Fruit fly (Drosophila melanogaster) whole organism, embryonic: Measurements from ENCODE around the gene CBP.

Experiments
- Adf1 ChIP-seq: fragments of 200-800 bp; sonication (Bioruptor generic); IDR thresholded peaks from 2 replicates; pipeline ENCODE4 v1.3.6; 2022; ENCODE audit warnings: missing biosample characterization, missing genetic modification characterization
- Asciz ChIP-seq: fragments of 200-800 bp; sonication (Bioruptor generic); optimal IDR thresholded peaks from 2 replicates; lab custom pipeline; 2017; ENCODE audit warnings: missing biosample characterization, mild to moderate bottlenecking, missing genetic modification characterization, missing genetic modification reagents
- B-H1 ChIP-seq: fragments of 200-800 bp; sonication (Bioruptor generic); IDR thresholded peaks from 3 replicates; pipeline ENCODE4 v1.3.6; 2022; ENCODE audit warnings: missing biosample characterization, missing genetic modification characterization
- CG10959 ChIP-seq: fragments of 200-800 bp; sonication (Bioruptor generic); IDR thresholded peaks from 2 replicates; pipeline ENCODE4 v1.3.6; 2022; ENCODE audit warnings: missing biosample characterization, missing genetic modification characterization
- CG11504 ChIP-seq: fragments of 200-800 bp; sonication (Bioruptor generic); optimal IDR thresholded peaks from 3 replicates; lab custom pipeline; 2019; ENCODE audit warnings: missing biosample characterization, mild to moderate bottlenecking, missing genetic modification characterization, moderate library complexity
- CG1647 ChIP-seq: fragments of 200-800 bp; sonication (Bioruptor generic); optimal IDR thresholded peaks from 3 replicates; lab custom pipeline; 2016; ENCODE audit warnings: missing biosample characterization, missing genetic modification characterization
- CG17361 ChIP-seq: fragments of 200-800 bp; sonication (Bioruptor generic); IDR thresholded peaks from 3 replicates; pipeline ENCODE4 v1.3.6; 2022; ENCODE audit warnings: missing biosample characterization, missing genetic modification characterization
- CG17568 ChIP-seq: fragments of 200-800 bp; sonication (Bioruptor generic); optimal IDR thresholded peaks from 2 replicates; lab custom pipeline; 2018; ENCODE audit warnings: missing biosample characterization, mild to moderate bottlenecking, missing genetic modification characterization, moderate library complexity
- CG17912 ChIP-seq: fragments of 200-800 bp; sonication (Bioruptor generic); optimal IDR thresholded peaks from 2 replicates; lab custom pipeline; 2018; ENCODE audit warnings: missing biosample characterization, mild to moderate bottlenecking, missing genetic modification characterization
- CG3726 ChIP-seq: fragments of 200-800 bp; sonication (Bioruptor generic); IDR thresholded peaks from 3 replicates; pipeline ENCODE4, ENCODE4 v1.3.6; 2022; ENCODE audit warnings: missing biosample characterization, missing genetic modification characterization
- CG42726 ChIP-seq: fragments of 200-800 bp; sonication (Bioruptor generic); IDR thresholded peaks from 2 replicates; pipeline ENCODE4 v1.3.6; 2022; ENCODE audit warnings: missing biosample characterization, missing genetic modification characterization; ENCODE audit not compliant: partially characterized antibody
- CG4820 ChIP-seq: fragments of 200-800 bp; sonication (Bioruptor generic); optimal IDR thresholded peaks from 3 replicates; lab custom pipeline; 2016; ENCODE audit warnings: missing biosample characterization, missing genetic modification characterization
- CG6175 ChIP-seq: fragments of 200-800 bp; sonication (Bioruptor generic); IDR thresholded peaks from 3 replicates; pipeline ENCODE4 v1.3.6; 2022; ENCODE audit warnings: missing biosample characterization, missing genetic modification characterization
- CG6254 ChIP-seq: fragments of 200-800 bp; sonication (Bioruptor generic); optimal IDR thresholded peaks from 3 replicates; lab custom pipeline; 2017; ENCODE audit warnings: mild to moderate bottlenecking, missing biosample characterization, missing genetic modification reagents, missing genetic modification characterization
- CG7271 ChIP-seq: fragments of 200-800 bp; sonication (Bioruptor generic); optimal IDR thresholded peaks from 2 replicates; lab custom pipeline; 2018; ENCODE audit warnings: missing biosample characterization, mild to moderate bottlenecking, missing genetic modification characterization, moderate library complexity
- CG8281 ChIP-seq: fragments of 200-800 bp; sonication (Bioruptor generic); optimal IDR thresholded peaks from 2 replicates; lab custom pipeline; 2018; ENCODE audit warnings: missing biosample characterization, mild to moderate bottlenecking, missing genetic modification characterization, moderate library complexity
- CHES-1-like ChIP-seq: fragments of 200-800 bp; sonication (Bioruptor generic); optimal IDR thresholded peaks from 2 replicates; lab custom pipeline; 2016; ENCODE audit warnings: missing biosample characterization, missing genetic modification characterization
- D ChIP-seq, 2 experiments: fragments of 200-800 bp in 1 of 2; fragments of >200 bp in 1 of 2; sonication (Bioruptor generic) in 1 of 2; optimal IDR thresholded peaks; 2 replicates in 1 of 2; 3 replicates in 1 of 2; lab custom pipeline; 2017; ENCODE audit warnings: mild to moderate bottlenecking in 1 of 2, missing biosample characterization in 1 of 2, missing genetic modification characterization in 1 of 2, missing genetic modification reagents in 1 of 2
- Dek ChIP-seq: fragments of 200-800 bp; sonication (Bioruptor generic); optimal IDR thresholded peaks from 3 replicates; lab custom pipeline; 2019; ENCODE audit warnings: missing biosample characterization, mild to moderate bottlenecking, missing genetic modification characterization, moderate library complexity
- Dfd ChIP-seq, 2 experiments: fragments of >200 bp; optimal IDR thresholded peaks; 2 replicates each; lab custom pipeline; 2017; ENCODE audit warnings: missing biosample characterization in 2 of 2, missing genetic modification characterization in 2 of 2
- HLH3B ChIP-seq: fragments of 200-800 bp; sonication (Bioruptor generic); IDR thresholded peaks from 2 replicates; pipeline ENCODE4 v1.3.6; 2022; ENCODE audit warnings: missing biosample characterization, missing genetic modification characterization
- Hmx ChIP-seq: fragments of 200-800 bp; sonication (Bioruptor generic); optimal IDR thresholded peaks from 2 replicates; lab custom pipeline; 2016; ENCODE audit warnings: missing biosample characterization, missing genetic modification characterization
- Hr51 ChIP-seq, 2 experiments: fragments of 200-800 bp; sonication (Bioruptor generic); optimal IDR thresholded peaks; 2 replicates in 1 of 2; 3 replicates in 1 of 2; lab custom pipeline; 2016 to 2018; ENCODE audit warnings: missing biosample characterization in 2 of 2, missing genetic modification characterization in 2 of 2, mild to moderate bottlenecking in 1 of 2, moderate library complexity in 1 of 2
- Mad ChIP-seq: fragments of 200-800 bp; sonication (Bioruptor generic); optimal IDR thresholded peaks from 2 replicates; lab custom pipeline; 2016; ENCODE audit warnings: missing biosample characterization, missing genetic modification characterization
- Max ChIP-seq: fragments of 200-800 bp; sonication (Bioruptor generic); optimal IDR thresholded peaks from 2 replicates; lab custom pipeline; 2016; ENCODE audit warnings: missing biosample characterization, mild to moderate bottlenecking, missing genetic modification characterization
- Stat92E ChIP-seq, 3 experiments: fragments of >200 bp in 2 of 3; fragments of 200-800 bp in 1 of 3; sonication (Bioruptor generic) in 1 of 3; optimal IDR thresholded peaks; 2 replicates each; lab custom pipeline; 2017 to 2019; ENCODE audit warnings: missing biosample characterization in 3 of 3, missing genetic modification characterization in 3 of 3, mild to moderate bottlenecking in 1 of 3, moderate library complexity in 1 of 3
- al ChIP-seq: fragments of 200-800 bp; sonication (Bioruptor generic); IDR thresholded peaks from 2 replicates; pipeline ENCODE4 v1.3.6; 2022; ENCODE audit warnings: missing biosample characterization, missing genetic modification characterization
- corto ChIP-seq: fragments of 200-800 bp; sonication (Bioruptor generic); optimal IDR thresholded peaks from 2 replicates; lab custom pipeline; 2016; ENCODE audit warnings: missing biosample characterization, mild to moderate bottlenecking, missing genetic modification characterization, moderate library complexity
- croc ChIP-seq: fragments of 200-800 bp; sonication (Bioruptor generic); conservative IDR thresholded peaks from 3 replicates; pipeline ENCODE4 v1.3.6; 2022; ENCODE audit warnings: missing biosample characterization, missing genetic modification characterization
- cwo ChIP-seq: fragments of 200-800 bp; sonication (Bioruptor generic); optimal IDR thresholded peaks from 3 replicates; lab custom pipeline; 2017; ENCODE audit warnings: missing biosample characterization, missing genetic modification characterization, mild to moderate bottlenecking, moderate library complexity, missing genetic modification reagents
- dati ChIP-seq: fragments of 200-800 bp; sonication (Bioruptor generic); IDR thresholded peaks from 2 replicates; pipeline ENCODE4 v1.3.6; 2022; ENCODE audit warnings: missing biosample characterization, missing genetic modification characterization
- dm ChIP-seq: fragments of 200-800 bp; sonication (Bioruptor generic); optimal IDR thresholded peaks from 3 replicates; lab custom pipeline; 2016; ENCODE audit warnings: missing biosample characterization, missing genetic modification characterization
- ems ChIP-seq: fragments of 200-800 bp; sonication (Bioruptor generic); optimal IDR thresholded peaks from 3 replicates; lab custom pipeline; 2016; ENCODE audit warnings: missing biosample characterization, missing genetic modification characterization
- eve ChIP-seq, 2 experiments: fragments of >200 bp; optimal IDR thresholded peaks; 2 replicates each; lab custom pipeline; 2017; ENCODE audit warnings: missing biosample characterization in 2 of 2, missing genetic modification characterization in 2 of 2
- ewg ChIP-seq: fragments of 200-800 bp; sonication (Bioruptor generic); optimal IDR thresholded peaks from 3 replicates; lab custom pipeline; 2017; ENCODE audit warnings: mild to moderate bottlenecking, missing biosample characterization, missing genetic modification reagents, missing genetic modification characterization
- fd3F ChIP-seq: fragments of 200-800 bp; sonication (Bioruptor generic); optimal IDR thresholded peaks from 2 replicates; lab custom pipeline; 2018; ENCODE audit warnings: missing biosample characterization, mild to moderate bottlenecking, missing genetic modification characterization, moderate library complexity
- hb ChIP-seq: fragments of 200-800 bp; sonication (Bioruptor generic); IDR thresholded peaks from 3 replicates; pipeline ENCODE4 v1.3.6; 2022; ENCODE audit warnings: missing biosample characterization, missing genetic modification characterization; ENCODE audit not compliant: partially characterized antibody
- her ChIP-seq: fragments of 200-800 bp; sonication (Bioruptor generic); optimal IDR thresholded peaks from 2 replicates; lab custom pipeline; 2016; ENCODE audit warnings: missing biosample characterization, missing genetic modification characterization
- lmd ChIP-seq: fragments of 200-800 bp; sonication (Bioruptor generic); IDR thresholded peaks from 2 replicates; pipeline ENCODE4 v1.3.6; 2022; ENCODE audit warnings: missing biosample characterization, missing genetic modification characterization
- otp ChIP-seq: fragments of 200-800 bp; sonication (Bioruptor generic); IDR thresholded peaks from 3 replicates; pipeline ENCODE4, ENCODE4 v1.3.6; 2022; ENCODE audit warnings: missing biosample characterization, missing genetic modification characterization
- ro ChIP-seq: fragments of 200-800 bp; sonication (Bioruptor generic); IDR thresholded peaks from 2 replicates; pipeline ENCODE4 v1.3.6; 2022; ENCODE audit warnings: missing biosample characterization, missing genetic modification characterization
- sens ChIP-seq: fragments of 200-800 bp; sonication (Bioruptor generic); peaks from one replicate; lab custom pipeline; 2016; ENCODE audit warnings: missing biosample characterization, missing genetic modification characterization
- sqz ChIP-seq: fragments of 200-800 bp; sonication (Bioruptor generic); optimal IDR thresholded peaks from 3 replicates; lab custom pipeline; 2018; ENCODE audit warnings: missing biosample characterization, mild to moderate bottlenecking, missing genetic modification characterization
- tin ChIP-seq: fragments of 200-800 bp; sonication (Bioruptor generic); optimal IDR thresholded peaks from 3 replicates; lab custom pipeline; 2016; ENCODE audit warnings: missing biosample characterization, missing genetic modification characterization
- wor ChIP-seq: fragments of 200-800 bp; sonication (Bioruptor generic); IDR thresholded peaks from 2 replicates; pipeline ENCODE4 v1.3.6; 2022; ENCODE audit warnings: missing biosample characterization, missing genetic modification characterization
- zen ChIP-seq: fragments of 200-800 bp; sonication (Bioruptor generic); optimal IDR thresholded peaks from 3 replicates; lab custom pipeline; 2018; ENCODE audit warnings: missing biosample characterization, mild to moderate bottlenecking, missing genetic modification characterization, moderate library complexity
- zf30C ChIP-seq: fragments of 200-800 bp; sonication (Bioruptor generic); optimal IDR thresholded peaks from 3 replicates; lab custom pipeline; 2018; ENCODE audit warnings: missing biosample characterization, mild to moderate bottlenecking, missing genetic modification characterization

Gene CBP

dm6 chrX:7301351-7302328 is 35.5 kb upstream of the CBP start (continued):
- no peak for TF ChIP-seq CG1647 (GFP tag; lab: Kevin White, UChicago)
- no peak for TF ChIP-seq dati (GFP tag; lab: Robert Waterston, UW)
- TF ChIP-seq sqz (GFP tag; lab: Kevin White, UChicago) = peak; percentile 19
- TF ChIP-seq B-H1 (GFP tag; lab: Robert Waterston, UW) = no peak
- TF ChIP-seq CG3726 (GFP tag; lab: Robert Waterston, UW) = 0 out of 3 replicates have a peak, but pooled peaks have one; percentile 49
- TF ChIP-seq croc (GFP tag; lab: Robert Waterston, UW) = no peak; the same call in 2 of the 3 replicates
- no peak for TF ChIP-seq ro (GFP tag; lab: Robert Waterston, UW)
- TF ChIP-seq CG11504 = peak; percentile 79
- TF ChIP-seq Asciz = peak; percentile 74
- no peak for TF ChIP-seq Stat92E (GFP tag; optimal IDR thresholded peaks at IDR 0.05; lab: Kevin White, UChicago)
- TF ChIP-seq dm = no peak
- TF ChIP-seq Hmx (GFP tag; lab: Kevin White, UChicago) = no peak
- no peak for TF ChIP-seq CG42726 (GFP tag; lab: Robert Waterston, UW)
- peak; percentile 36 for TF ChIP-seq tin (GFP tag; lab: Kevin White, UChicago)
- TF ChIP-seq Dek (tag; lab: Kevin White, UChicago) = no peak
- no peak for TF ChIP-seq CG17568 (GFP tag; lab: Kevin White, UChicago)
- no peak for TF ChIP-seq eve (GFP tag; optimal IDR thresholded peaks at IDR 0.05; lab: Kevin White, UChicago)
- TF ChIP-seq ewg (GFP tag; lab: Kevin White, UChicago) = peak; percentile 19
- no peak for TF ChIP-seq D (optimal IDR thresholded peaks at IDR 0.05; lab: Kevin White, UChicago)
- peak; percentile 77 for TF ChIP-seq D (GFP tag; optimal IDR thresholded peaks at IDR 0.05; lab: Kevin White, UChicago)
- TF ChIP-seq CG17361 = peak; percentile 94
- TF ChIP-seq CHES-1-like (GFP tag; lab: Kevin White, UChicago) = no peak
- no peak for TF ChIP-seq CG7271 (tag; lab: Kevin White, UChicago)
- TF ChIP-seq corto (GFP tag; lab: Kevin White, UChicago) = no peak
- peak; percentile 4 for TF ChIP-seq fd3F (GFP tag; lab: Kevin White, UChicago)
- TF ChIP-seq sens = peak; percentile 95
- TF ChIP-seq Dfd (GFP tag; optimal IDR thresholded peaks at IDR 0.05; lab: Kevin White, UChicago) = no peak
- TF ChIP-seq al (GFP tag; lab: Robert Waterston, UW) = no peak
- TF ChIP-seq CG8281 (tag; lab: Kevin White, UChicago) = peak; percentile 46
- no peak for TF ChIP-seq zen (tag; lab: Kevin White, UChicago)
- peak; percentile 6 for TF ChIP-seq cwo
- TF ChIP-seq wor (GFP tag; lab: Robert Waterston, UW) = no peak
- no peak for TF ChIP-seq hb
- peak; percentile 48 for TF ChIP-seq CG6254 (GFP tag; lab: Kevin White, UChicago)
- no peak for TF ChIP-seq zf30C (GFP tag; lab: Kevin White, UChicago)
- TF ChIP-seq CG4820 (GFP tag; lab: Kevin White, UChicago) = peak; percentile 52
- 0 out of 2 replicates have a peak, but pooled peaks have one; percentile 46 for TF ChIP-seq HLH3B (GFP tag; lab: Robert Waterston, UW)
- TF ChIP-seq otp (GFP tag; lab: Robert Waterston, UW) = peak; percentile 64; the same call in 1 of the 3 replicates
- TF ChIP-seq Mad (GFP tag; lab: Kevin White, UChicago) = no peak
- peak; percentile 19 to 71 for TF ChIP-seq Hr51 (GFP tag; optimal IDR thresholded peaks at IDR 0.05; lab: Kevin White, UChicago)
- peak; percentile 32; the same call in 1 of the 2 replicates for TF ChIP-seq CG10959 (GFP tag; lab: Robert Waterston, UW)
- TF ChIP-seq lmd (GFP tag; lab: Robert Waterston, UW) = peak; percentile 24; the same call in 1 of the 2 replicates
- no peak for TF ChIP-seq CG17912 (GFP tag; lab: Kevin White, UChicago)
- no peak for TF ChIP-seq CG6175
- TF ChIP-seq ems (GFP tag; lab: Kevin White, UChicago) = no peak
- peak; percentile 47 for TF ChIP-seq Max
- peak; percentile 60 for TF ChIP-seq Adf1 (GFP tag; lab: Robert Waterston, UW)
- no peak for TF ChIP-seq her (GFP tag; lab: Kevin White, UChicago)
